Fruit fly (Drosophila melanogaster) whole organism, pupa: ENCODE measurements around the gene CG15221.
A peak's percentile ranks its signal among the peaks of the same experiment; 100 is the strongest.

ENCODE experiments used
- CG10348 ChIP-seq: fragments of 200-800 bp; sonication (Bioruptor generic); IDR thresholded peaks from 2 replicates; pipeline ENCODE4 v1.3.6; 2022; ENCODE audit warnings: missing biosample characterization, missing genetic modification characterization
- CG12605 ChIP-seq: fragments of 200-800 bp; sonication (Bioruptor generic); IDR thresholded peaks from 2 replicates; pipeline ENCODE4 v1.3.6; 2022; ENCODE audit warnings: missing biosample characterization, missing genetic modification characterization
- CG13204 ChIP-seq: fragments of 200-800 bp; sonication (Bioruptor generic); optimal IDR thresholded peaks from 2 replicates; lab custom pipeline; 2018; ENCODE audit warnings: missing biosample characterization, mild to moderate bottlenecking, missing genetic modification characterization, moderate library complexity
- CG32121 ChIP-seq: fragments of 200-800 bp; sonication (Bioruptor generic); IDR thresholded peaks from 2 replicates; pipeline ENCODE4 v1.3.6; 2022; ENCODE audit warnings: missing biosample characterization, missing genetic modification characterization
- CG34367 ChIP-seq: fragments of 200-800 bp; sonication (Bioruptor generic); optimal IDR thresholded peaks from 2 replicates; lab custom pipeline; 2018; ENCODE audit warnings: missing biosample characterization, mild to moderate bottlenecking, missing genetic modification characterization
- CG8159 ChIP-seq: fragments of 200-800 bp; sonication (Bioruptor generic); optimal IDR thresholded peaks from 3 replicates; lab custom pipeline; 2018; ENCODE audit warnings: missing biosample characterization, mild to moderate bottlenecking, missing genetic modification characterization, moderate library complexity
- CG8301 ChIP-seq: fragments of 200-800 bp; sonication (Bioruptor generic); optimal IDR thresholded peaks from 2 replicates; lab custom pipeline; 2018; ENCODE audit warnings: missing biosample characterization, mild to moderate bottlenecking, missing genetic modification characterization
- CG9948 ChIP-seq: fragments of 200-800 bp; sonication (Bioruptor generic); optimal IDR thresholded peaks from 2 replicates; lab custom pipeline; 2018; ENCODE audit warnings: missing biosample characterization, mild to moderate bottlenecking, missing genetic modification characterization, moderate library complexity
- Pif1A ChIP-seq: fragments of 200-800 bp; sonication (Bioruptor generic); optimal IDR thresholded peaks from 3 replicates; lab custom pipeline; 2016; ENCODE audit warnings: missing biosample characterization, missing genetic modification characterization
- Pif1B ChIP-seq: fragments of 200-800 bp; sonication (Bioruptor generic); optimal IDR thresholded peaks from 3 replicates; lab custom pipeline; 2016; ENCODE audit warnings: missing biosample characterization, missing genetic modification characterization
- Snoo ChIP-seq: fragments of 200-800 bp; sonication (Bioruptor generic); optimal IDR thresholded peaks from 3 replicates; lab custom pipeline; 2017; ENCODE audit warnings: missing biosample characterization, mild to moderate bottlenecking, missing genetic modification characterization, inconsistent platforms
- gl ChIP-seq: fragments of 200-800 bp; sonication (Bioruptor generic); optimal IDR thresholded peaks from 2 replicates; lab custom pipeline; 2018; ENCODE audit warnings: missing biosample characterization, mild to moderate bottlenecking, missing genetic modification characterization

dm6 chrX:11694959-11695882, 28.8 kb upstream of the CG15221 start, which contains the start of gene PhKgamma:
- TF ChIP-seq CG9948 (tag; lab: Kevin White, UChicago) = no peak
- peak; percentile 37 for TF ChIP-seq CG8159 (tag; lab: Kevin White, UChicago)
- peak; percentile 38 for TF ChIP-seq Pif1A (GFP tag; lab: Kevin White, UChicago)
- peak; percentile 51 for TF ChIP-seq CG8301
- peak; percentile 71 for TF ChIP-seq CG12605
- no peak for TF ChIP-seq Snoo
- TF ChIP-seq CG34367 = peak; percentile 50
- peak; percentile 70 for TF ChIP-seq CG13204
- TF ChIP-seq CG10348 = no peak
- peak; percentile 61 for TF ChIP-seq gl (tag; lab: Kevin White, UChicago)
- no peak; the same call in 1 of the 2 replicates for TF ChIP-seq CG32121 (GFP tag; lab: Robert Waterston, UW)
- peak; percentile 43 for TF ChIP-seq Pif1B (GFP tag; lab: Kevin White, UChicago)
